Worm (Caenorhabditis elegans) whole organism, mixed stage, embryonic: Measurements from ENCODE around the gene ttr-38.

Experiments used
- ces-1 ChIP-seq: fragments of 150-350 bp; optimal IDR thresholded peaks from 2 replicates; lab custom pipeline; 2014; ENCODE audit warnings: missing biosample characterization, missing genetic modification reagents, missing genetic modification characterization
- nhr-12 ChIP-seq: fragments of 150-350 bp; optimal IDR thresholded peaks from 2 replicates; lab custom pipeline; 2014; ENCODE audit warnings: missing biosample characterization, missing genetic modification characterization
- nhr-28 ChIP-seq: fragments of 150-350 bp; optimal IDR thresholded peaks from 2 replicates; lab custom pipeline; 2014; ENCODE audit warnings: missing biosample characterization, missing genetic modification characterization
- unc-39 ChIP-seq: fragments of 150-350 bp; optimal IDR thresholded peaks from 2 replicates; lab custom pipeline; 2014; ENCODE audit warnings: missing biosample characterization, missing genetic modification characterization
- unc-62 ChIP-seq: fragments of 150-350 bp; optimal IDR thresholded peaks from 2 replicates; lab custom pipeline; 2014; ENCODE audit warnings: missing biosample characterization, missing genetic modification reagents, missing genetic modification characterization

DNA sequence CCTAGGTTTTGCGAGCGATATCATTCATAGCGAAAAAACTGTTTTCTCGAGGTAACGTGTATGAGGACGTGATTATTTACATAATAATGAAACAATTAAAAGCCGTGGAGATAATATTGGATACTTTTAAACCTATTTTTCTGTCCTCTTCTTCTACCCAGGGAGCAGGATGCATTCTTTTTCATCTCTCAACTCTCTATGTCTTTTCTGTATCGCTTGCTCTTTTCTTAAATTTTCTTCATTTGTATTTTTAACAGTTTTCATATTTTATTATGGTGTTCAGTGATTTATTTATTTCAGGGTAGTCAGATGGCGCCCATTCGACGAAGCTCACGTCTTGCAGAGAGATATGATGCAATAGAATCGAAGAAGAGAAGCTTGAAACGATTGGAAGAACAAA, 35.6 kb downstream of the ttr-38 start, which contains the start of gene B0416.4:
- TF ChIP-seq ces-1 (GFP tag; lab: Kevin White, UChicago), result no peak
- TF ChIP-seq nhr-12, result no peak
- no peak for TF ChIP-seq unc-39 (tag; lab: Kevin White, UChicago)
- no peak for TF ChIP-seq unc-62 (GFP tag; lab: Kevin White, UChicago)
- no peak for TF ChIP-seq nhr-28 (tag; lab: Kevin White, UChicago)
